Fruit fly (Drosophila melanogaster) whole organism, embryonic: Measurements from ENCODE around the gene CG5921.

Experiments used
- CG1024 ChIP-seq: fragments of 200-800 bp; sonication (Bioruptor generic); IDR thresholded peaks from 2 replicates; pipeline ENCODE4 v1.3.6; 2022; ENCODE audit warnings: missing biosample characterization, missing genetic modification characterization
- CG11093 ChIP-seq: fragments of 200-800 bp; sonication (Bioruptor generic); IDR thresholded peaks from 3 replicates; pipeline ENCODE4 v1.3.6; 2022; ENCODE audit warnings: missing biosample characterization, missing genetic modification characterization
- CG12219 ChIP-seq: fragments of 200-800 bp; sonication (Bioruptor generic); optimal IDR thresholded peaks from 3 replicates; lab custom pipeline; 2018; ENCODE audit warnings: missing biosample characterization, mild to moderate bottlenecking, missing genetic modification characterization
- CG14965 ChIP-seq: fragments of 200-800 bp; sonication (Bioruptor generic); optimal IDR thresholded peaks from 2 replicates; lab custom pipeline; 2016; ENCODE audit warnings: missing biosample characterization, missing genetic modification characterization, borderline replicate concordance
- CG16779 ChIP-seq: fragments of 200-800 bp; sonication (Bioruptor generic); IDR thresholded peaks from 2 replicates; pipeline ENCODE4 v1.3.6; 2022; ENCODE audit warnings: missing biosample characterization, missing genetic modification characterization
- CG17359 ChIP-seq: fragments of 200-800 bp; sonication (Bioruptor generic); optimal IDR thresholded peaks from 3 replicates; lab custom pipeline; 2018; ENCODE audit warnings: missing biosample characterization, mild to moderate bottlenecking, missing genetic modification characterization, moderate library complexity
- CG17802 ChIP-seq: fragments of 200-800 bp; sonication (Bioruptor generic); optimal IDR thresholded peaks from 2 replicates; lab custom pipeline; 2018; ENCODE audit warnings: missing biosample characterization, mild to moderate bottlenecking, missing genetic modification characterization, moderate library complexity
- CG17829 ChIP-seq: fragments of 200-800 bp; optimal IDR thresholded peaks from 2 replicates; lab custom pipeline; 2019; ENCODE audit warnings: missing biosample characterization, mild to moderate bottlenecking, missing genetic modification characterization, moderate library complexity
- CG1792 ChIP-seq: fragments of 200-800 bp; sonication (Bioruptor generic); optimal IDR thresholded peaks from 2 replicates; lab custom pipeline; 2016; ENCODE audit warnings: missing biosample characterization, missing genetic modification characterization
- CG18476 ChIP-seq: fragments of 200-800 bp; sonication (Bioruptor generic); optimal IDR thresholded peaks from 2 replicates; lab custom pipeline; 2016; ENCODE audit warnings: missing biosample characterization, mild to moderate bottlenecking, missing genetic modification characterization
- CG3065 ChIP-seq: fragments of 200-800 bp; sonication (Bioruptor generic); optimal IDR thresholded peaks from 2 replicates; lab custom pipeline; 2016; ENCODE audit warnings: missing biosample characterization, missing genetic modification characterization
- CG33213 ChIP-seq: fragments of 200-800 bp; sonication (Bioruptor generic); optimal IDR thresholded peaks from 3 replicates; lab custom pipeline; 2016; ENCODE audit warnings: missing biosample characterization, missing genetic modification characterization
- CG4282 ChIP-seq: fragments of 200-800 bp; sonication (Bioruptor generic); optimal IDR thresholded peaks from 2 replicates; lab custom pipeline; 2016; ENCODE audit warnings: missing biosample characterization, missing genetic modification characterization
- CG4424 ChIP-seq: fragments of 200-800 bp; sonication (Bioruptor generic); optimal IDR thresholded peaks from 3 replicates; lab custom pipeline; 2016; ENCODE audit warnings: missing biosample characterization, missing genetic modification characterization
- CG5180 ChIP-seq: fragments of 200-800 bp; sonication (Bioruptor generic); optimal IDR thresholded peaks from 3 replicates; lab custom pipeline; 2017; ENCODE audit warnings: missing biosample characterization, missing genetic modification characterization, mild to moderate bottlenecking, moderate library complexity, missing genetic modification reagents
- CG8944 ChIP-seq: fragments of 200-800 bp; sonication (Bioruptor generic); optimal IDR thresholded peaks from 3 replicates; lab custom pipeline; 2016; ENCODE audit warnings: missing biosample characterization, missing genetic modification characterization
- CG9727 ChIP-seq: fragments of 200-800 bp; sonication (Bioruptor generic); optimal IDR thresholded peaks from 3 replicates; lab custom pipeline; 2017; ENCODE audit warnings: missing biosample characterization, mild to moderate bottlenecking, missing genetic modification characterization
- Dfd ChIP-seq, 2 experiments: fragments of >200 bp; optimal IDR thresholded peaks; 2 replicates each; lab custom pipeline; 2017; ENCODE audit warnings: missing biosample characterization in 2 of 2, missing genetic modification characterization in 2 of 2
- Dip3 ChIP-seq: fragments of 200-800 bp; sonication (Bioruptor generic); optimal IDR thresholded peaks from 3 replicates; lab custom pipeline; 2016; ENCODE audit warnings: missing biosample characterization, missing genetic modification characterization
- HHEX ChIP-seq: fragments of 200-800 bp; sonication (Bioruptor generic); optimal IDR thresholded peaks from 3 replicates; lab custom pipeline; 2017; ENCODE audit warnings: missing biosample characterization, mild to moderate bottlenecking, missing genetic modification characterization, missing genetic modification reagents
- Hr51 ChIP-seq, 2 experiments: fragments of 200-800 bp; sonication (Bioruptor generic); optimal IDR thresholded peaks; 2 replicates in 1 of 2; 3 replicates in 1 of 2; lab custom pipeline; 2016 to 2018; ENCODE audit warnings: missing biosample characterization in 2 of 2, missing genetic modification characterization in 2 of 2, mild to moderate bottlenecking in 1 of 2, moderate library complexity in 1 of 2
- MTF-1 ChIP-seq: fragments of 200-800 bp; sonication (Bioruptor generic); optimal IDR thresholded peaks from 2 replicates; lab custom pipeline; 2018; ENCODE audit warnings: missing biosample characterization, mild to moderate bottlenecking, missing genetic modification characterization, borderline replicate concordance
- Med ChIP-seq: fragments of 200-800 bp; sonication (Bioruptor generic); peaks from one replicate; lab custom pipeline; 2016; ENCODE audit warnings: missing biosample characterization, missing genetic modification characterization, mild to moderate bottlenecking, inconsistent platforms, moderate library complexity
- NC2α ChIP-seq: fragments of 200-800 bp; sonication (Bioruptor generic); optimal IDR thresholded peaks from 2 replicates; lab custom pipeline; 2016; ENCODE audit warnings: missing biosample characterization, missing genetic modification characterization
- NFAT ChIP-seq: fragments of 200-800 bp; sonication (Bioruptor generic); IDR thresholded peaks from 2 replicates; pipeline ENCODE4 v1.3.6; 2022; ENCODE audit warnings: missing biosample characterization, missing genetic modification characterization
- NK7.1 ChIP-seq: fragments of 200-800 bp; sonication (Bioruptor generic); optimal IDR thresholded peaks from 3 replicates; lab custom pipeline; 2016; ENCODE audit warnings: missing biosample characterization, missing genetic modification characterization
- Opbp ChIP-seq: fragments of 200-800 bp; sonication (Bioruptor generic); IDR thresholded peaks from 3 replicates; pipeline ENCODE4 v1.3.6; 2022; ENCODE audit warnings: missing biosample characterization, missing genetic modification characterization; ENCODE audit not compliant: partially characterized antibody
- Sry-β ChIP-seq: fragments of 200-800 bp; sonication (Bioruptor generic); optimal IDR thresholded peaks from 2 replicates; lab custom pipeline; 2018; ENCODE audit warnings: missing biosample characterization, mild to moderate bottlenecking, missing genetic modification characterization, moderate library complexity
- Taf1 ChIP-seq: fragments of 200-800 bp; sonication (Bioruptor generic); IDR thresholded peaks from 2 replicates; pipeline ENCODE4 v1.3.6; 2022; ENCODE audit warnings: missing biosample characterization, missing genetic modification characterization
- Usf ChIP-seq: fragments of 200-800 bp; sonication (Bioruptor generic); optimal IDR thresholded peaks from 2 replicates; lab custom pipeline; 2017; ENCODE audit warnings: missing genotype, missing biosample characterization, missing genetic modification characterization
- Xbp1 ChIP-seq: fragments of 200-800 bp; sonication (Bioruptor generic); optimal IDR thresholded peaks from 3 replicates; lab custom pipeline; 2016; ENCODE audit warnings: missing biosample characterization, mild to moderate bottlenecking, missing genetic modification characterization
- ac ChIP-seq: fragments of 200-800 bp; sonication (Bioruptor generic); optimal IDR thresholded peaks from 3 replicates; lab custom pipeline; 2017; ENCODE audit warnings: missing biosample characterization, mild to moderate bottlenecking, missing genetic modification characterization
- amos ChIP-seq: fragments of 200-800 bp; sonication (Bioruptor generic); IDR thresholded peaks from 2 replicates; pipeline ENCODE4 v1.3.6; 2022; ENCODE audit warnings: missing biosample characterization, missing genetic modification characterization; ENCODE audit not compliant: partially characterized antibody
- bigmax ChIP-seq: fragments of 200-800 bp; sonication (Bioruptor generic); optimal IDR thresholded peaks from 2 replicates; lab custom pipeline; 2018; ENCODE audit warnings: missing biosample characterization, mild to moderate bottlenecking, missing genetic modification characterization
- br ChIP-seq: fragments of >200 bp; optimal IDR thresholded peaks from 2 replicates; lab custom pipeline; 2017
- bsh ChIP-seq, 2 experiments: fragments of 200-800 bp; sonication (Bioruptor generic); optimal IDR thresholded peaks; 2 replicates each; lab custom pipeline; 2017 to 2018; ENCODE audit warnings: mild to moderate bottlenecking in 2 of 2, missing biosample characterization in 2 of 2, missing genetic modification characterization in 2 of 2, moderate library complexity in 1 of 2
- btn ChIP-seq: fragments of 200-800 bp; sonication (Bioruptor generic); optimal IDR thresholded peaks from 2 replicates; lab custom pipeline; 2016; ENCODE audit warnings: missing biosample characterization, missing genetic modification characterization
- cg ChIP-seq: fragments of 200-800 bp; sonication (Bioruptor generic); optimal IDR thresholded peaks from 3 replicates; lab custom pipeline; 2019; ENCODE audit warnings: missing biosample characterization, mild to moderate bottlenecking, missing genetic modification characterization, moderate library complexity
- corto ChIP-seq: fragments of 200-800 bp; sonication (Bioruptor generic); optimal IDR thresholded peaks from 2 replicates; lab custom pipeline; 2016; ENCODE audit warnings: missing biosample characterization, mild to moderate bottlenecking, missing genetic modification characterization, moderate library complexity
- crc ChIP-seq: fragments of 200-800 bp; sonication (Bioruptor generic); optimal IDR thresholded peaks from 2 replicates; lab custom pipeline; 2016; ENCODE audit warnings: missing biosample characterization, missing genetic modification characterization
- cwo ChIP-seq: fragments of 200-800 bp; sonication (Bioruptor generic); optimal IDR thresholded peaks from 3 replicates; lab custom pipeline; 2017; ENCODE audit warnings: missing biosample characterization, missing genetic modification characterization, mild to moderate bottlenecking, moderate library complexity, missing genetic modification reagents
- dpn ChIP-seq, 2 experiments: fragments of 200-800 bp; sonication (Bioruptor generic); optimal IDR thresholded peaks; 3 replicates each; lab custom pipeline; 2016; ENCODE audit warnings: missing biosample characterization in 2 of 2, missing genetic modification characterization in 2 of 2
- gfzf ChIP-seq: fragments of 200-800 bp; sonication (Bioruptor generic); optimal IDR thresholded peaks from 2 replicates; lab custom pipeline; 2016; ENCODE audit warnings: missing biosample characterization, mild to moderate bottlenecking, missing genetic modification characterization, moderate library complexity
- inv ChIP-seq: fragments of 200-800 bp; sonication (Bioruptor generic); IDR thresholded peaks from 2 replicates; pipeline ENCODE4 v1.3.6; 2022; ENCODE audit warnings: missing biosample characterization, missing genetic modification characterization; ENCODE audit not compliant: partially characterized antibody
- ro ChIP-seq: fragments of 200-800 bp; sonication (Bioruptor generic); IDR thresholded peaks from 2 replicates; pipeline ENCODE4 v1.3.6; 2022; ENCODE audit warnings: missing biosample characterization, missing genetic modification characterization
- sc ChIP-seq, 3 experiments: fragments of >200 bp in 2 of 3; fragments of 200-800 bp in 1 of 3; sonication (Bioruptor generic) in 1 of 3; optimal IDR thresholded peaks; 2 replicates in 2 of 3; 3 replicates in 1 of 3; lab custom pipeline; 2017; ENCODE audit warnings: mild to moderate bottlenecking in 1 of 3, missing biosample characterization in 1 of 3, missing genetic modification characterization in 1 of 3, missing genetic modification reagents in 1 of 3
- sens-2 ChIP-seq: fragments of 200-800 bp; sonication (Bioruptor generic); IDR thresholded peaks from 2 replicates; pipeline ENCODE4 v1.3.6; 2022; ENCODE audit warnings: missing biosample characterization, missing genetic modification characterization
- tll ChIP-seq, 2 experiments: fragments of 200-800 bp in 1 of 2; fragments of >200 bp in 1 of 2; sonication (Bioruptor generic) in 1 of 2; optimal IDR thresholded peaks; 2 replicates each; lab custom pipeline; 2017 to 2019; ENCODE audit warnings: missing biosample characterization in 2 of 2, missing genetic modification characterization in 2 of 2, mild to moderate bottlenecking in 1 of 2, moderate library complexity in 1 of 2
- zen2 ChIP-seq: fragments of 200-800 bp; sonication (Bioruptor generic); IDR thresholded peaks from 3 replicates; pipeline ENCODE4 v1.3.6; 2022; ENCODE audit warnings: missing biosample characterization, missing genetic modification characterization; ENCODE audit not compliant: partially characterized antibody

The CG5921 gene

DNA sequence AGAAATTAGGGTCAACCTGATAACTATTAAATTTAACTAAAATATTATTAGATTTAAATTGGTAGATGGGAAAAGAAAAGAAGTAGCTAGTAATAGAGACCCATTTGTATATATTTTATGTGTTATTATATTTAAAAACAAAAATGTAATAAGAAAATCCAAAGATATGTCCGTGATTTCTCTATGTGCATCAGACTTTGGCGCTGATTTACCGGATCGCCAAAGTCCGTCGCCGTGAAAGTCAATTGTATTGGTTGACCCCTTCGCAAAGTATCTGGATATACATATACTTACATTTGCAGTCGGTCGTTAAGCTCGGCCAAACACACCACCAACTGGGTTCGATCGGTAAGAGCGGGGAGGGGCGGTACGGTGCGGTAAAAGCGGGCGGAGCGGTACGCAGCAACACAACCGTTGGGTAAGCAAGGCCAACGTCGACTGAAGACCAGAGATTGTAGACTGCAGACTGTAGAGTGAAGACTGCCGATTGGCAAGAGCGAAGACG is 26.5 kb downstream of the CG5921 start (continued):
- no peak for TF ChIP-seq CG14965 (GFP tag; lab: Kevin White, UChicago)
- no peak for TF ChIP-seq CG33213 (GFP tag; lab: Kevin White, UChicago)
- TF ChIP-seq Usf (GFP tag; lab: Kevin White, UChicago): no peak
- TF ChIP-seq gfzf (GFP tag; lab: Kevin White, UChicago): no peak
- no peak for TF ChIP-seq sens-2
- TF ChIP-seq HHEX: no peak
- peak in 1 of 2 experiments; percentile 32 for TF ChIP-seq dpn (GFP tag; optimal IDR thresholded peaks at IDR 0.05; lab: Kevin White, UChicago)
- TF ChIP-seq CG18476 (GFP tag; lab: Kevin White, UChicago): no peak
- no peak for TF ChIP-seq Dfd (GFP tag; optimal IDR thresholded peaks at IDR 0.05; lab: Kevin White, UChicago)
- no peak for TF ChIP-seq Dip3
- no peak for TF ChIP-seq CG11093 (GFP tag; lab: Robert Waterston, UW)
- no peak for TF ChIP-seq CG12219 (GFP tag; lab: Kevin White, UChicago)
- no peak for TF ChIP-seq sc (optimal IDR thresholded peaks at IDR 0.05; lab: Kevin White, UChicago)
- TF ChIP-seq sc (GFP tag; optimal IDR thresholded peaks at IDR 0.05; lab: Kevin White, UChicago): peak; percentile 19
- no peak for TF ChIP-seq CG3065
- TF ChIP-seq Sry-β: no peak
- TF ChIP-seq CG5180 (GFP tag; lab: Kevin White, UChicago): no peak
- peak in 1 of 2 experiments; percentile 66 for TF ChIP-seq Hr51 (GFP tag; optimal IDR thresholded peaks at IDR 0.05; lab: Kevin White, UChicago)
- TF ChIP-seq zen2: no peak
- TF ChIP-seq btn (GFP tag; lab: Kevin White, UChicago): no peak
- no peak for TF ChIP-seq tll (GFP tag; optimal IDR thresholded peaks at IDR 0.05; lab: Kevin White, UChicago)
- no peak for TF ChIP-seq amos (GFP tag; lab: Robert Waterston, UW)
- no peak for TF ChIP-seq crc (GFP tag; lab: Kevin White, UChicago)
- no peak for TF ChIP-seq CG4282 (GFP tag; lab: Kevin White, UChicago)
- TF ChIP-seq Xbp1 (GFP tag; lab: Kevin White, UChicago): no peak
- no peak for TF ChIP-seq ac
- no peak for TF ChIP-seq CG9727 (GFP tag; lab: Kevin White, UChicago)
- TF ChIP-seq cwo: no peak
- peak; percentile 19 for TF ChIP-seq CG17829 (tag; lab: Kevin White, UChicago)
- TF ChIP-seq CG1024 (GFP tag; lab: Robert Waterston, UW): no peak
- no peak for TF ChIP-seq cg (GFP tag; lab: Kevin White, UChicago)
- no peak for TF ChIP-seq ro (GFP tag; lab: Robert Waterston, UW)
- no peak for TF ChIP-seq NFAT (GFP tag; lab: Robert Waterston, UW)
- TF ChIP-seq CG4424 (GFP tag; lab: Kevin White, UChicago): no peak
- peak; percentile 39 to 54 for TF ChIP-seq bsh (GFP tag; optimal IDR thresholded peaks at IDR 0.05; lab: Kevin White, UChicago)
- no peak for TF ChIP-seq NK7.1 (GFP tag; lab: Kevin White, UChicago)
- TF ChIP-seq Med (GFP tag; lab: Kevin White, UChicago): peak; percentile 30
- TF ChIP-seq CG16779 (GFP tag; lab: Robert Waterston, UW): no peak
- no peak for TF ChIP-seq bigmax (GFP tag; lab: Kevin White, UChicago)
- 0 out of 3 replicates have a peak, but pooled peaks have one; percentile 29 for TF ChIP-seq Opbp (GFP tag; lab: Robert Waterston, UW)
- no peak for TF ChIP-seq CG8944 (GFP tag; lab: Kevin White, UChicago)
- TF ChIP-seq NC2α: no peak
- TF ChIP-seq Taf1: no peak
- no peak for TF ChIP-seq CG1792 (GFP tag; lab: Kevin White, UChicago)
- TF ChIP-seq CG17802 (tag; lab: Kevin White, UChicago): no peak
- TF ChIP-seq CG17359: peak; percentile 54
- TF ChIP-seq inv (GFP tag; lab: Robert Waterston, UW): no peak
- no peak for TF ChIP-seq corto (GFP tag; lab: Kevin White, UChicago)
- TF ChIP-seq br (lab: Kevin White, UChicago): no peak
- no peak for TF ChIP-seq MTF-1 (GFP tag; lab: Kevin White, UChicago)
